Worm (Caenorhabditis elegans): ENCODE results near the gene C06H5.8.
"Not testable (repeated sequence)": the region's sequence is repeated elsewhere in the genome, so short reads cannot be mapped to it uniquely, and the experiment has no call there.

C06H5.8 gene

ce11 chrV:17891317-17891716 is 27.5 kb upstream of the C06H5.8 start (continued):
- no peak for TF ChIP-seq spr-3 (GFP tag; optimal IDR thresholded peaks at IDR 0.05)
- TF ChIP-seq T26A8.4 (GFP tag; IDR thresholded peaks at IDR 0.05): no peak
- peak in 1 of 2 experiments; percentile 31 for TF ChIP-seq unc-62 (GFP tag; optimal IDR thresholded peaks at IDR 0.05 in 1 of 2)
- TF ChIP-seq unc-62 (tag; optimal IDR thresholded peaks at IDR 0.05): no peak
- TF ChIP-seq mes-2 (tag; optimal IDR thresholded peaks at IDR 0.05; ENCODE audit: poor library complexity, severe bottlenecking): no peak
- no peak for TF ChIP-seq nhr-102 (tag; optimal IDR thresholded peaks at IDR 0.05)
- TF ChIP-seq zip-11 (GFP tag; IDR thresholded peaks at IDR 0.05): no peak
- TF ChIP-seq D1046.2 (GFP tag; IDR thresholded peaks at IDR 0.05): no peak

ce11 chrV:17893959-17894358 is 24.9 kb upstream of the C06H5.8 start, which contains the start of gene C06H5.11:
Gene C06H5.11, minus strand, starts transcription at chrV:17894059.
- TF ChIP-seq madf-5 (GFP tag; IDR thresholded peaks at IDR 0.05); lsy-2 (tag; optimal IDR thresholded peaks at IDR 0.05); gei-8 (GFP tag; optimal IDR thresholded peaks at IDR 0.05): not testable (repeated sequence)

- not testable (repeated sequence) for TF ChIP-seq zfp-2 (tag; optimal IDR thresholded peaks at IDR 0.05); nhr-48 (tag; optimal IDR thresholded peaks at IDR 0.05); mxl-2 (GFP tag; conservative IDR thresholded peaks at IDR 0.05)
These were observed 24.3 kb upstream of the C06H5.8 start, which contains the start of gene C06H5.12 for ce11 chrV:17894485-17894884. Gene C06H5.12, plus strand, starts transcription at chrV:17894785.

ce11 chrV:17896736-17897353 is 22.0 kb upstream of the C06H5.8 start, which contains the start of gene fbxa-156:
Gene fbxa-156, minus strand, starts transcription at chrV:17896786.
- peak; percentile 58 for TF ChIP-seq dve-1 (tag; optimal IDR thresholded peaks at IDR 0.05; ENCODE audit: insufficient read depth)
- TF ChIP-seq php-3 (GFP tag; IDR thresholded peaks at IDR 0.05): peak; percentile 97
- TF ChIP-seq ceh-44 (GFP tag; IDR thresholded peaks at IDR 0.05): no peak
- peak; percentile 27 for TF ChIP-seq hlh-11 (tag; optimal IDR thresholded peaks at IDR 0.05)
- TF ChIP-seq daf-16 (GFP tag; optimal IDR thresholded peaks at IDR 0.05): no peak
- TF ChIP-seq daf-16 (tag; optimal IDR thresholded peaks at IDR 0.05): peak; percentile 95

- TF ChIP-seq nhr-111 (GFP tag; optimal IDR thresholded peaks at IDR 0.05); lsy-2 (tag; optimal IDR thresholded peaks at IDR 0.05); php-3 (GFP tag; IDR thresholded peaks at IDR 0.05): not testable (repeated sequence)
These were observed 21.2 kb upstream of the C06H5.8 start, which contains the start of gene C06H5.13 for ce11 chrV:17897646-17898045. Gene C06H5.13, minus strand, starts transcription at chrV:17897746.

ce11 chrV:17899503-17899902 is 19.3 kb upstream of the C06H5.8 start, which contains the start of gene fbxa-157:
Gene fbxa-157, plus strand, starts transcription at chrV:17899803.
- peak; percentile 36 for TF ChIP-seq aha-1 (tag)
- TF ChIP-seq F37D6.2 (tag; optimal IDR thresholded peaks at IDR 0.05): no peak
- no peak for TF ChIP-seq Y75B8A.6 (GFP tag; IDR thresholded peaks at IDR 0.05)
- no peak for TF ChIP-seq madf-5 (GFP tag; IDR thresholded peaks at IDR 0.05)
- TF ChIP-seq nhr-28 (tag; optimal IDR thresholded peaks at IDR 0.05): no peak
- no peak for TF ChIP-seq attf-4 (tag; optimal IDR thresholded peaks at IDR 0.05)
- no peak for TF ChIP-seq mep-1 (tag; optimal IDR thresholded peaks at IDR 0.05)

- peak in 1 of 2 experiments; percentile 73 for TF ChIP-seq unc-62 (GFP tag; optimal IDR thresholded peaks at IDR 0.05 in 1 of 2)
- TF ChIP-seq unc-62 (tag; optimal IDR thresholded peaks at IDR 0.05): not testable (repeated sequence)
These were observed 15.0 kb upstream of the C06H5.8 start, which contains the start of gene C06H5.14 for ce11 chrV:17903829-17904228. Gene C06H5.14, plus strand, starts transcription at chrV:17904129.
